Fruit fly (Drosophila melanogaster) S2 (cell line): ENCODE data around the gene CG32808.

Source experiments
- CG8478 ChIP-seq: fragments of >200 bp; optimal IDR thresholded peaks from 2 replicates; lab custom pipeline; 2018
- CTCF ChIP-seq, 2 experiments: fragments of >200 bp; optimal IDR thresholded peaks; 2 replicates each; lab custom pipeline; 2018

dm6 chrX:1507751-1508150, 38.1 kb upstream of the CG32808 start, which contains the start of gene Nmdar2:
- TF ChIP-seq CTCF (optimal IDR thresholded peaks at IDR 0.05; lab: Kevin White, UChicago) (no peak), CG8478 (lab: Kevin White, UChicago) (no peak)
